Fruit fly (Drosophila melanogaster): ENCODE results near the gene HisRS.

The HisRS gene

dm6 chrX:18552451-18552850 lies 37.2 kb downstream of the HisRS start (continued):
- no peak; the same call in 1 of the 3 replicates for TF ChIP-seq croc (GFP tag; conservative IDR thresholded peaks at IDR 0.05)
- TF ChIP-seq aop (GFP tag; IDR thresholded peaks at IDR 0.05), result no peak
- no peak for TF ChIP-seq Atf-2 (GFP tag; optimal IDR thresholded peaks at IDR 0.05)
- no peak for TF ChIP-seq jumu (GFP tag; optimal IDR thresholded peaks at IDR 0.05)
- TF ChIP-seq prd (optimal IDR thresholded peaks at IDR 0.05), result no peak
- TF ChIP-seq prd (GFP tag; IDR thresholded peaks at IDR 0.05), result peak; percentile 58; the same call in 2 of the 3 replicates
- TF ChIP-seq HLHmδ (GFP tag; optimal IDR thresholded peaks at IDR 0.05), result no peak
- TF ChIP-seq unpg (GFP tag; optimal IDR thresholded peaks at IDR 0.05), result peak; percentile 44
- TF ChIP-seq lola (GFP tag; optimal IDR thresholded peaks at IDR 0.05), result peak in 1 of 3 experiments; percentile 59
- peak; percentile 34; the same call in 1 of the 2 replicates for TF ChIP-seq ttk (GFP tag; IDR thresholded peaks at IDR 0.05)
- TF ChIP-seq Eip74EF (GFP tag; optimal IDR thresholded peaks at IDR 0.05), result no peak
- TF ChIP-seq H2.0 (GFP tag; IDR thresholded peaks at IDR 0.05), result no peak
- peak; percentile 13 for TF ChIP-seq CG17829 (tag; optimal IDR thresholded peaks at IDR 0.05)
- TF ChIP-seq zf30C (GFP tag; optimal IDR thresholded peaks at IDR 0.05), result peak; percentile 32
- TF ChIP-seq sisA (GFP tag; IDR thresholded peaks at IDR 0.05), result peak; percentile 29; the same call in 1 of the 2 replicates
- TF ChIP-seq CG4328 (GFP tag; optimal IDR thresholded peaks at IDR 0.05), result no peak
- no peak for TF ChIP-seq CG1602 (GFP tag; optimal IDR thresholded peaks at IDR 0.05)
- TF ChIP-seq danr (GFP tag; IDR thresholded peaks at IDR 0.05), result 0 out of 2 replicates have a peak, but pooled peaks have one; percentile 27
- peak; percentile 26; the same call in 1 of the 2 replicates for TF ChIP-seq CG4404 (GFP tag; IDR thresholded peaks at IDR 0.05)
- peak; percentile 8 for TF ChIP-seq nerfin-1 (tag; optimal IDR thresholded peaks at IDR 0.05)
- TF ChIP-seq D (optimal IDR thresholded peaks at IDR 0.05), result no peak
- peak; percentile 37 for TF ChIP-seq D (GFP tag; optimal IDR thresholded peaks at IDR 0.05)
- no peak for TF ChIP-seq cas (GFP tag; IDR thresholded peaks at IDR 0.05)
- no peak for TF ChIP-seq Bdp1 (GFP tag; optimal IDR thresholded peaks at IDR 0.05)
- TF ChIP-seq ems (GFP tag; optimal IDR thresholded peaks at IDR 0.05), result no peak
- TF ChIP-seq crol (GFP tag; IDR thresholded peaks at IDR 0.05), result no peak
- TF ChIP-seq Med (GFP tag), result peak; percentile 76
- TF ChIP-seq dmrt99B (tag; optimal IDR thresholded peaks at IDR 0.05), result peak; percentile 56
- TF ChIP-seq sens-2 (GFP tag; IDR thresholded peaks at IDR 0.05), result no peak
- TF ChIP-seq dysf (GFP tag; IDR thresholded peaks at IDR 0.05), result peak; percentile 47; the same call in 2 of the 3 replicates
- TF ChIP-seq mam (GFP tag; optimal IDR thresholded peaks at IDR 0.05), result no peak
- no peak for TF ChIP-seq CG8944 (GFP tag; optimal IDR thresholded peaks at IDR 0.05)
- TF ChIP-seq abd-A (tag; optimal IDR thresholded peaks at IDR 0.05), result no peak
- TF ChIP-seq CG8388 (GFP tag; optimal IDR thresholded peaks at IDR 0.05), result peak; percentile 35
- peak; percentile 23 for TF ChIP-seq ewg (GFP tag; optimal IDR thresholded peaks at IDR 0.05)
- TF ChIP-seq CG5953 (GFP tag; IDR thresholded peaks at IDR 0.05), result no peak
- peak; percentile 47; the same call in 1 of the 2 replicates for TF ChIP-seq CG31441 (GFP tag; IDR thresholded peaks at IDR 0.05)
- TF ChIP-seq CG9817 (tag; optimal IDR thresholded peaks at IDR 0.05), result no peak
- peak; percentile 10 for TF ChIP-seq Lhr (GFP tag; optimal IDR thresholded peaks at IDR 0.05)
- no peak for TF ChIP-seq Antp (GFP tag; optimal IDR thresholded peaks at IDR 0.05)
- no peak for TF ChIP-seq chm (GFP tag; IDR thresholded peaks at IDR 0.05)
- no peak for TF ChIP-seq Hr78 (GFP tag; optimal IDR thresholded peaks at IDR 0.05)
- TF ChIP-seq CG6765 (GFP tag; optimal IDR thresholded peaks at IDR 0.05), result no peak
- no peak for TF ChIP-seq CG11695 (GFP tag; IDR thresholded peaks at IDR 0.05)
- 0 out of 3 replicates have a peak, but pooled peaks have one; percentile 23 for TF ChIP-seq ci (GFP tag; IDR thresholded peaks at IDR 0.05)
- TF ChIP-seq CG16815 (GFP tag; optimal IDR thresholded peaks at IDR 0.05), result peak; percentile 55
- TF ChIP-seq Oli (tag; optimal IDR thresholded peaks at IDR 0.05), result peak; percentile 56
- TF ChIP-seq pzg (GFP tag; optimal IDR thresholded peaks at IDR 0.05), result no peak
- 0 out of 2 replicates have a peak, but pooled peaks have one; percentile 26 for TF ChIP-seq ara (GFP tag; IDR thresholded peaks at IDR 0.05)
- TF ChIP-seq Hmr (GFP tag; optimal IDR thresholded peaks at IDR 0.05), result no peak
- peak; percentile 30; the same call in 1 of the 2 replicates for TF ChIP-seq CG10959 (GFP tag; IDR thresholded peaks at IDR 0.05)
